Worm (Caenorhabditis elegans) whole organism, L3 larva: Measurements from ENCODE around the gene rap-3.

ENCODE experiments used
- aly-2 ChIP-seq: fragments of 150-350 bp; optimal IDR thresholded peaks from 2 replicates; lab custom pipeline; 2014; ENCODE audit warnings: missing biosample characterization, missing genetic modification characterization
- ceh-16 ChIP-seq: sonication (generic microtip); optimal IDR thresholded peaks from 2 replicates; lab custom pipeline; 2017; ENCODE audit warnings: missing biosample characterization, missing genetic modification characterization
- fos-1 ChIP-seq: fragments of 150-350 bp; optimal IDR thresholded peaks from 2 replicates; lab custom pipeline; 2014; ENCODE audit warnings: missing biosample characterization, missing genetic modification characterization
- pqm-1 ChIP-seq: fragments of 150-350 bp; optimal IDR thresholded peaks from 2 replicates; lab custom pipeline; 2017; ENCODE audit warnings: missing biosample characterization, missing genetic modification characterization, inconsistent platforms
- zag-1 ChIP-seq: fragments of 150-350 bp; optimal IDR thresholded peaks from 2 replicates; lab custom pipeline; 2014; ENCODE audit warnings: missing biosample characterization, missing genetic modification characterization

DNA sequence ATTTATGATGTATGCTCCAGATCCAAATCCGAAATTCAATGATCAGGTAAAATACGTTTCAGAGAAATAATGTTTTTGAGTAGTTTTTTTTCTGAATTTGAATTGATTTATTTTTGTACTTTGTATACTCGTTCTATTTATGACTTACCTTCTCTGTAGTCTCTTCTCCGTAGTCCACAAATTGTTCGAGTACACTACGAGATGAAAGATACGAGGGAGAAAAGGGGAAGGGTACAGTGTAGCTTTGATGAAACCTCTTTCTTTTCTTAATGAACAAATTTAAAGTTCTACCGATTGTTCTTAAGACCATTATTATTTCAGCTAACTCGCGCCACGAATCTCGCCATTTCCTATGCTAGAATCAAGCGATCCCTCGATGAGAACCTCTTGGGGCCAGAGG is 3.0 kb downstream of the rap-3 start:
- TF ChIP-seq ceh-16 (tag; lab: Kevin White, UChicago) (no peak), pqm-1 (tag; lab: Kevin White, UChicago) (peak; percentile 32), zag-1 (tag; lab: Kevin White, UChicago) (no peak), fos-1 (no peak), aly-2 (tag; lab: Kevin White, UChicago) (no peak)
